Fruit fly (Drosophila melanogaster) whole organism, prepupa: ENCODE results near the gene CG42780.

Experiments
- Blimp-1 ChIP-seq: fragments of 200-800 bp; sonication (Bioruptor generic); optimal IDR thresholded peaks from 3 replicates; lab custom pipeline; 2017; ENCODE audit warnings: missing biosample characterization, missing genetic modification characterization, mild to moderate bottlenecking, moderate library complexity, missing genetic modification reagents
- CG10669 ChIP-seq: fragments of 200-800 bp; sonication (Bioruptor generic); optimal IDR thresholded peaks from 3 replicates; lab custom pipeline; 2018; ENCODE audit warnings: missing biosample characterization, mild to moderate bottlenecking, missing genetic modification characterization, moderate library complexity
- CG11294 ChIP-seq: fragments of 200-800 bp; sonication (Bioruptor generic); IDR thresholded peaks from 2 replicates; pipeline ENCODE4 v1.3.6; 2022; ENCODE audit warnings: missing biosample characterization, missing genetic modification characterization
- CG11902 ChIP-seq: fragments of 200-800 bp; sonication (Bioruptor generic); optimal IDR thresholded peaks from 3 replicates; lab custom pipeline; 2016; ENCODE audit warnings: missing biosample characterization, missing genetic modification characterization
- CG15336 ChIP-seq: fragments of 200-800 bp; sonication (Bioruptor generic); IDR thresholded peaks from 2 replicates; pipeline ENCODE4 v1.3.6; 2022; ENCODE audit warnings: missing biosample characterization, missing genetic modification characterization
- CG1621 ChIP-seq: fragments of 200-800 bp; sonication (Bioruptor generic); optimal IDR thresholded peaks from 3 replicates; lab custom pipeline; 2018; ENCODE audit warnings: missing biosample characterization, mild to moderate bottlenecking, missing genetic modification characterization
- CG16779 ChIP-seq: fragments of 200-800 bp; sonication (Bioruptor generic); optimal IDR thresholded peaks from 3 replicates; lab custom pipeline; 2017; ENCODE audit warnings: missing biosample characterization, mild to moderate bottlenecking, missing genetic modification characterization
- CG3032 ChIP-seq: fragments of 200-800 bp; optimal IDR thresholded peaks from 2 replicates; lab custom pipeline; 2019; ENCODE audit warnings: missing biosample characterization, mild to moderate bottlenecking, missing genetic modification characterization, moderate library complexity
- CG31627 ChIP-seq: fragments of 200-800 bp; sonication (Bioruptor generic); optimal IDR thresholded peaks from 3 replicates; lab custom pipeline; 2016; ENCODE audit warnings: missing biosample characterization, missing genetic modification characterization
- CG32006 ChIP-seq: fragments of 200-800 bp; sonication (Bioruptor generic); optimal IDR thresholded peaks from 3 replicates; lab custom pipeline; 2017; ENCODE audit warnings: missing biosample characterization, mild to moderate bottlenecking, missing genetic modification characterization
- CG34406 ChIP-seq: fragments of 200-800 bp; sonication (Bioruptor generic); optimal IDR thresholded peaks from 3 replicates; lab custom pipeline; 2016; ENCODE audit warnings: missing biosample characterization, missing genetic modification characterization
- CG3919 ChIP-seq: fragments of 200-800 bp; sonication (Bioruptor generic); optimal IDR thresholded peaks from 3 replicates; lab custom pipeline; 2016; ENCODE audit warnings: missing biosample characterization, missing genetic modification characterization
- CG4318 ChIP-seq: fragments of 200-800 bp; sonication (Bioruptor generic); optimal IDR thresholded peaks from 3 replicates; lab custom pipeline; 2017; ENCODE audit warnings: missing biosample characterization, mild to moderate bottlenecking, missing genetic modification characterization
- CG6163 ChIP-seq: fragments of 200-800 bp; sonication (Bioruptor generic); IDR thresholded peaks from 3 replicates; pipeline ENCODE4 v1.3.6; 2022; ENCODE audit warnings: missing biosample characterization, missing genetic modification characterization
- CG6792 ChIP-seq: fragments of 200-800 bp; sonication (Bioruptor generic); optimal IDR thresholded peaks from 3 replicates; lab custom pipeline; 2016; ENCODE audit warnings: missing biosample characterization, missing genetic modification characterization
- CG6808 ChIP-seq: fragments of 200-800 bp; sonication (Bioruptor generic); optimal IDR thresholded peaks from 3 replicates; lab custom pipeline; 2017; ENCODE audit warnings: missing biosample characterization, missing genetic modification characterization, mild to moderate bottlenecking, moderate library complexity, missing genetic modification reagents
- CG7368 ChIP-seq: fragments of 200-800 bp; sonication (Bioruptor generic); optimal IDR thresholded peaks from 3 replicates; lab custom pipeline; 2016; ENCODE audit warnings: missing biosample characterization, missing genetic modification characterization
- CG8632 ChIP-seq: fragments of 200-800 bp; sonication (Bioruptor generic); optimal IDR thresholded peaks from 3 replicates; lab custom pipeline; 2016; ENCODE audit warnings: missing biosample characterization, missing genetic modification characterization
- CG9139 ChIP-seq: fragments of 200-800 bp; sonication (Bioruptor generic); optimal IDR thresholded peaks from 3 replicates; lab custom pipeline; 2017; ENCODE audit warnings: missing biosample characterization, mild to moderate bottlenecking, missing genetic modification characterization
- Eip75B ChIP-seq: fragments of 200-800 bp; sonication (Bioruptor generic); optimal IDR thresholded peaks from 3 replicates; lab custom pipeline; 2016; ENCODE audit warnings: missing biosample characterization, missing genetic modification characterization
- Eip78C ChIP-seq: fragments of 200-800 bp; sonication (Bioruptor generic); peaks from one replicate; lab custom pipeline; 2016; ENCODE audit warnings: missing biosample characterization, missing genetic modification characterization
- Eip93F ChIP-seq: fragments of 200-800 bp; sonication (Bioruptor generic); optimal IDR thresholded peaks from 2 replicates; lab custom pipeline; 2016; ENCODE audit warnings: missing biosample characterization, mild to moderate bottlenecking, missing genetic modification characterization
- Gug ChIP-seq: fragments of 200-800 bp; sonication (Bioruptor generic); IDR thresholded peaks from 2 replicates; pipeline ENCODE4 v1.3.6; 2022; ENCODE audit warnings: missing biosample characterization, missing genetic modification characterization
- Hr38 ChIP-seq: sonication (Bioruptor generic); optimal IDR thresholded peaks from 2 replicates; lab custom pipeline; 2016; ENCODE audit warnings: missing biosample characterization, missing genetic modification characterization
- Hr4 ChIP-seq: fragments of 200-800 bp; sonication (Bioruptor generic); optimal IDR thresholded peaks from 3 replicates; lab custom pipeline; 2016; ENCODE audit warnings: missing biosample characterization, missing genetic modification characterization
- Lpt ChIP-seq: fragments of 200-800 bp; sonication (Bioruptor generic); optimal IDR thresholded peaks from 3 replicates; lab custom pipeline; 2016; ENCODE audit warnings: missing biosample characterization, missing genetic modification characterization
- Met ChIP-seq: fragments of 200-800 bp; sonication (Bioruptor generic); optimal IDR thresholded peaks from 3 replicates; lab custom pipeline; 2016; ENCODE audit warnings: missing biosample characterization, missing genetic modification characterization
- OdsH ChIP-seq: fragments of 200-800 bp; sonication (Bioruptor generic); optimal IDR thresholded peaks from 3 replicates; lab custom pipeline; 2016; ENCODE audit warnings: missing biosample characterization, missing genetic modification characterization
- Sox102F ChIP-seq: fragments of 200-800 bp; sonication (Bioruptor generic); optimal IDR thresholded peaks from 2 replicates; lab custom pipeline; 2016; ENCODE audit warnings: missing biosample characterization, mild to moderate bottlenecking, missing genetic modification characterization
- Sox15 ChIP-seq: fragments of 200-800 bp; sonication (Bioruptor generic); optimal IDR thresholded peaks from 3 replicates; lab custom pipeline; 2016; ENCODE audit warnings: missing biosample characterization, missing genetic modification characterization
- achi ChIP-seq: fragments of 200-800 bp; sonication (Bioruptor generic); optimal IDR thresholded peaks from 3 replicates; lab custom pipeline; 2016; ENCODE audit warnings: missing biosample characterization, missing genetic modification characterization
- eg ChIP-seq: fragments of 200-800 bp; sonication (Bioruptor generic); IDR thresholded peaks from 3 replicates; pipeline ENCODE4 v1.3.6; 2022; ENCODE audit warnings: missing biosample characterization, missing genetic modification characterization
- esn ChIP-seq: fragments of 200-800 bp; sonication (Bioruptor generic); optimal IDR thresholded peaks from 2 replicates; lab custom pipeline; 2016; ENCODE audit warnings: missing biosample characterization, mild to moderate bottlenecking, missing genetic modification characterization, moderate library complexity
- fd59A ChIP-seq: fragments of 200-800 bp; sonication (Bioruptor generic); optimal IDR thresholded peaks from 2 replicates; lab custom pipeline; 2017; ENCODE audit warnings: missing biosample characterization, mild to moderate bottlenecking, missing genetic modification characterization, missing genetic modification reagents
- fd85E ChIP-seq: fragments of 200-800 bp; sonication (Bioruptor generic); optimal IDR thresholded peaks from 3 replicates; lab custom pipeline; 2016; ENCODE audit warnings: missing biosample characterization, missing genetic modification characterization
- fkh ChIP-seq: fragments of 200-800 bp; sonication (Bioruptor generic); optimal IDR thresholded peaks from 3 replicates; lab custom pipeline; 2017; ENCODE audit warnings: missing biosample characterization, mild to moderate bottlenecking, missing genetic modification characterization, moderate library complexity
- pdm3 ChIP-seq: fragments of 200-800 bp; sonication (Bioruptor generic); optimal IDR thresholded peaks from 3 replicates; lab custom pipeline; 2016; ENCODE audit warnings: missing biosample characterization, missing genetic modification characterization
- salr ChIP-seq, 2 experiments: fragments of 200-800 bp; sonication (Bioruptor generic); optimal IDR thresholded peaks; 3 replicates each; lab custom pipeline; 2016 to 2018; ENCODE audit warnings: missing biosample characterization in 2 of 2, missing genetic modification characterization in 2 of 2, mild to moderate bottlenecking in 1 of 2
- svp ChIP-seq: fragments of 200-800 bp; sonication (Bioruptor generic); peaks from one replicate; lab custom pipeline; 2016; ENCODE audit warnings: missing biosample characterization, missing genetic modification characterization
- topi ChIP-seq: fragments of 200-800 bp; sonication (Bioruptor generic); optimal IDR thresholded peaks from 3 replicates; lab custom pipeline; 2016; ENCODE audit warnings: missing biosample characterization, missing genetic modification characterization

The CG42780 gene

DNA sequence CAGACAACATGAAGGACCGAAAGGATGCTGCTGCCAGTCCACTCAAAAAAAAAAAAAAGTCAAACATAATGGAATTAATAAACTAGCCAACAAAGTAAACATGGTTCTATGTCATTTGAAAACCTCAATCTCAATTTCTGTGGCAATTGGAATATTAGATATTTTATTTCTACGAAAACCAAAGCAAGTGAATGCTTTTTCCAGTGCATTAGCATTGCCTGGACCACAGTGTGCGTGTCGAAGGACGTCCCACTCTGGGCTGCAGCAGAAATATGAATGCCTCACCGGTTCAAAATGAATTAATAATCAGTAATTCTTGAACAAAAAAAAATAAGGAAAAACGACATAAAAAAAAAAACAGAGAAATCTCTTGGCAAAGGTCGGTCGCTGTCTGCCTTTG, 40.5 kb upstream of the CG42780 start (continued):
- TF ChIP-seq CG8632 (GFP tag; lab: Kevin White, UChicago) (no peak), fd85E (no peak), fd59A (GFP tag; lab: Kevin White, UChicago) (no peak), CG6792 (GFP tag; lab: Kevin White, UChicago) (no peak), Gug (no peak), CG7368 (no peak), Met (no peak), Eip93F (no peak), esn (no peak), Eip78C (GFP tag; lab: Kevin White, UChicago) (peak; percentile 60), CG6163 (no peak), salr (GFP tag; optimal IDR thresholded peaks at IDR 0.05; lab: Kevin White, UChicago) (no peak), svp (GFP tag; lab: Kevin White, UChicago) (no peak), topi (GFP tag; lab: Kevin White, UChicago) (peak; percentile 14), CG15336 (GFP tag; lab: Robert Waterston, UW) (no peak), achi (GFP tag; lab: Kevin White, UChicago) (no peak), CG34406 (GFP tag; lab: Kevin White, UChicago) (no peak), CG9139 (no peak), CG16779 (tag; lab: Kevin White, UChicago) (no peak), CG31627 (no peak)
- TF ChIP-seq, all 60 proteins: peak for 9

DNA sequence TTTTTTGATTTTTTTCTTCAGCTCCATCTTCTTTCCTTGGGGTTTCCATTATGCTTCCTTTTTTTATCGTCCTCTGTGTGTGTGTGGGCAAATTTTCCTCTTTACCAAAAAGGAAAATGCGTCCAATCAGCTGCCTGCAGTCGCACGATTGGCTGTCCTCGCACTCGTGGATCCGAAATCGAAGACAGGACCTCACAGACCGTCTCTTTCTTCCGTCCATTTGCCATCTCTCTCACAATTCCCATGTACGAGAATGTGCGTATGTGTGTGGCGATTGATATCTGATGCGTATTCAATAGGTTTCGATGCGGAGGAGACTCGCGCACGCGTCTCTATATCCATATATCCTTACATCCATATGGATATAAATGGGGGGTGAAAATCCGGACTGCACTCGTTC, 36.4 kb upstream of the CG42780 start:
- TF ChIP-seq CG6808 = no peak
- no peak for TF ChIP-seq Blimp-1
- TF ChIP-seq CG3919 (GFP tag; lab: Kevin White, UChicago) = no peak
- no peak for TF ChIP-seq CG15336 (GFP tag; lab: Robert Waterston, UW)
- TF ChIP-seq CG4318 (GFP tag; lab: Kevin White, UChicago) = no peak
- no peak for TF ChIP-seq CG31627
- TF ChIP-seq CG11294 (GFP tag; lab: Robert Waterston, UW) = no peak
- TF ChIP-seq Met = no peak
- TF ChIP-seq CG10669 (GFP tag; lab: Kevin White, UChicago) = no peak
- TF ChIP-seq eg (GFP tag; lab: Robert Waterston, UW) = no peak
- no peak for TF ChIP-seq fkh (GFP tag; lab: Kevin White, UChicago)
- TF ChIP-seq pdm3 (GFP tag; lab: Kevin White, UChicago) = no peak
- no peak for TF ChIP-seq CG3032
- no peak for TF ChIP-seq Eip93F
- no peak for TF ChIP-seq CG11902 (GFP tag; lab: Kevin White, UChicago)
- no peak for TF ChIP-seq Eip75B (GFP tag; lab: Kevin White, UChicago)

DNA sequence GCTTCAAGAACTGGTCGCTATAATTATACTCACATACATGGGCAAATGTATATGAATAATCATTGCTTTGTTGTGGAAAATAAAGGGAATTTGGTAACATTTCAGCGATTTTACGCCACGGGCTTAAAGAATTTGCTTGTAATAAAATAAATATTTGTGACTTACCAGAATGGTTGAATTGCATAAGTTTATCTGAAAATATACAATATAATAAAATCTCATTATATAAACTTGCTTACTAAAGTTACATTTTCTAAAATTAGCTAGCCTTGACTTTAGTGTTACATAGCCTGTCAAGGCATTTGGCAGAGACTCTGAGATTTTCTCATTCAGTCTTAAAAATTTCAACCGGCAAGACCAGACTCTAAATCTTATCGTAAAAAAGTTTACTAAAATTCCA, 26.5 kb upstream of the CG42780 start, which contains the start of gene CG1999:
TSS of gene CG1999 (plus strand) at position 301 of the 400 bp plus-strand sequence.
- no peak for TF ChIP-seq CG11902 (GFP tag; lab: Kevin White, UChicago)
- no peak for TF ChIP-seq CG3919 (GFP tag; lab: Kevin White, UChicago)
- no peak for TF ChIP-seq CG3032
- TF ChIP-seq esn = no peak
- TF ChIP-seq CG1621 (tag; lab: Kevin White, UChicago) = no peak

DNA sequence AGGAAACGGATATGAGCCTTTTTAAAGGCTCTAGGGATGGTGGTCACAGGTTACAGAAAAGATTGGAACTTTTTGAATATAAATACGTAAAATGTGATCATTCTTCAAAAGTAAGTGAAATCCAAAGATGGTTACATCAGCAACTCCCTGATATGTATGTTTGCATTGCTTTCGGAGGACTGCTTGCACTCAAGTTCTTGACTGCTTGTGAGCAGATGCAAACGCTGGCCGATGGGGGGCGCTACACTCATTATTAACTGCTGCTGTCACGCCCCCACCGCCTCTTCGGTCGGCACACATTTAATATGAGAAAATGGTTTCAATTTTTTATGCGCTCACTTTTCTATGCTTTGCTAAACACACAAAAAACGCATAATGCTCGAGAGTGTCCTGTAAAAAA, 18.0 kb upstream of the CG42780 start:
- TF ChIP-seq Lpt (GFP tag; lab: Kevin White, UChicago) (no peak), achi (GFP tag; lab: Kevin White, UChicago) (no peak), Sox15 (GFP tag; lab: Kevin White, UChicago) (no peak), Sox102F (GFP tag; lab: Kevin White, UChicago) (no peak), CG1621 (tag; lab: Kevin White, UChicago) (no peak), CG4318 (GFP tag; lab: Kevin White, UChicago) (no peak), Met (no peak), CG32006 (GFP tag; lab: Kevin White, UChicago) (no peak), CG31627 (no peak), Hr4 (GFP tag; lab: Kevin White, UChicago) (no peak), OdsH (GFP tag; lab: Kevin White, UChicago) (no peak), Hr38 (no peak)
